Worm (Caenorhabditis elegans): ENCODE results near the gene hlh-11.

DNA sequence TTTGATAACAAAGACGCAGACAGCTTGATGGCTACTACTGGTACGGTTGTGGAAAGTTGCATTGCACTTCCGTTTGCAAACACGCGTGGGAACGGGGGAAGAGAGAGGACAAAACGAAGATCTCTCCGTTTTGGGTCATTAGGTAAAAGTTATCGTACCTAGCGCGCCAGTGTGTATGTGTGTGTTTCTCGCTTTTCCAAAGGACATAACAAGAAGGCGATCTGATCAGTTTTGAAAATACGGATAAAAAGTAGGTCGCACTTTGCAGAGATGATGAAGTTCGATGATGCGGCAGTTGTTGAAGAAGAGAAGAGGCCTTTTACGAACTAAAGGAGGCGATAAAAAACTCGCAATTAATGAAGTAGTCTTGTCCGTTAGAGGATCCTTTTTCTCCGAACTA is 25.6 kb downstream of the hlh-11 start:
- TF ChIP-seq sdc-2 (tag; optimal IDR thresholded peaks at IDR 0.05) (no peak), ama-1 (optimal IDR thresholded peaks at IDR 0.05) (no peak), dve-1 (tag; optimal IDR thresholded peaks at IDR 0.05) (no peak), ref-2 (tag; optimal IDR thresholded peaks at IDR 0.05) (no peak), syd-9 (tag; optimal IDR thresholded peaks at IDR 0.05) (no peak), mec-3 (tag; optimal IDR thresholded peaks at IDR 0.05; ENCODE audit: borderline replicate concordance) (no peak)
